Fruit fly (Drosophila melanogaster): ENCODE data around the gene CG1275.

CG1275 gene

dm6 chr3L:2262515-2262944 is 5.3 kb upstream of the CG1275 start, which contains the start of the genes oxt and CG13807 (continued):
- peak; percentile 84 for TF ChIP-seq CG11093 (GFP tag; IDR thresholded peaks at IDR 0.05)
- TF ChIP-seq Mes4 (GFP tag; optimal IDR thresholded peaks at IDR 0.05), result no peak
- TF ChIP-seq Hr78 (GFP tag; optimal IDR thresholded peaks at IDR 0.05), result peak in 1 of 2 experiments; percentile 21
- peak; percentile 94 for TF ChIP-seq HmgZ (tag; optimal IDR thresholded peaks at IDR 0.05)
- peak; percentile 75 for TF ChIP-seq Mad (GFP tag; optimal IDR thresholded peaks at IDR 0.05)
- peak; percentile 89 for TF ChIP-seq CG14710 (tag; optimal IDR thresholded peaks at IDR 0.05)
- peak; percentile 9 for TF ChIP-seq ash1 (GFP tag; optimal IDR thresholded peaks at IDR 0.05)
- TF ChIP-seq cas (GFP tag; IDR thresholded peaks at IDR 0.05), result peak; percentile 49; the same call in 1 of the 2 replicates
- peak; percentile 67 for TF ChIP-seq aop (GFP tag; IDR thresholded peaks at IDR 0.05)
- peak; percentile 67 for TF ChIP-seq Camta (GFP tag; optimal IDR thresholded peaks at IDR 0.05)
- peak; percentile 87 for TF ChIP-seq YL-1 (GFP tag; optimal IDR thresholded peaks at IDR 0.05)
- peak; percentile 23 for TF ChIP-seq tx (GFP tag; optimal IDR thresholded peaks at IDR 0.05)
- peak; percentile 71; the same call in 1 of the 2 replicates for TF ChIP-seq sim (GFP tag; IDR thresholded peaks at IDR 0.05)
- TF ChIP-seq pho (GFP tag; optimal IDR thresholded peaks at IDR 0.05), result peak; percentile 53
- peak; percentile 86 for TF ChIP-seq CG8924 (tag; optimal IDR thresholded peaks at IDR 0.05)
- TF ChIP-seq lola (GFP tag; optimal IDR thresholded peaks at IDR 0.05), result peak in 1 of 3 experiments; percentile 87
- peak; percentile 84 for TF ChIP-seq sens-2 (GFP tag; IDR thresholded peaks at IDR 0.05)
- no peak for TF ChIP-seq CG15011 (GFP tag; optimal IDR thresholded peaks at IDR 0.05)
- peak; percentile 79 for TF ChIP-seq CG2889 (GFP tag; IDR thresholded peaks at IDR 0.05)
- peak; percentile 66 to 93 for TF ChIP-seq dpn (GFP tag; optimal IDR thresholded peaks at IDR 0.05)
- peak; percentile 46 for TF ChIP-seq NC2β (GFP tag; optimal IDR thresholded peaks at IDR 0.05)
- peak; percentile 87 for TF ChIP-seq H15 (GFP tag; IDR thresholded peaks at IDR 0.05)
- peak; percentile 86 for TF ChIP-seq Ssrp (tag; optimal IDR thresholded peaks at IDR 0.05)
- peak; percentile 23 for TF ChIP-seq CTCF (GFP tag; optimal IDR thresholded peaks at IDR 0.05)
- TF ChIP-seq peb (GFP tag; IDR thresholded peaks at IDR 0.05), result peak; percentile 86
- peak; percentile 96 for TF ChIP-seq sens (GFP tag)
- TF ChIP-seq Pdp1 (GFP tag; optimal IDR thresholded peaks at IDR 0.05), result peak; percentile 64 to 77
- no peak for TF ChIP-seq Sox100B (GFP tag; optimal IDR thresholded peaks at IDR 0.05)
- TF ChIP-seq CkIIα-i1 (GFP tag; IDR thresholded peaks at IDR 0.05), result no peak
- TF ChIP-seq CG18764 (GFP tag; optimal IDR thresholded peaks at IDR 0.05), result peak; percentile 68
- peak; percentile 49 for TF ChIP-seq Antp (GFP tag; optimal IDR thresholded peaks at IDR 0.05)
- TF ChIP-seq CG10654 (GFP tag; optimal IDR thresholded peaks at IDR 0.05), result peak; percentile 66
- TF ChIP-seq ken (GFP tag; IDR thresholded peaks at IDR 0.05), result peak; percentile 92
- no peak for TF ChIP-seq usp (GFP tag; optimal IDR thresholded peaks at IDR 0.05)
- no peak for TF ChIP-seq yki (optimal IDR thresholded peaks at IDR 0.05)
- no peak for TF ChIP-seq Deaf1 (tag; optimal IDR thresholded peaks at IDR 0.05)
- no peak for TF ChIP-seq CG1792 (GFP tag; optimal IDR thresholded peaks at IDR 0.05)
- peak; percentile 99 for TF ChIP-seq CG3995 (GFP tag; optimal IDR thresholded peaks at IDR 0.05)
- TF ChIP-seq Aef1 (GFP tag; IDR thresholded peaks at IDR 0.05), result peak; percentile 87
- TF ChIP-seq CG7357 (GFP tag; IDR thresholded peaks at IDR 0.05), result peak; percentile 75
- peak; percentile 58 for TF ChIP-seq HLH54F (GFP tag; optimal IDR thresholded peaks at IDR 0.05)
- TF ChIP-seq CG33213 (GFP tag; optimal IDR thresholded peaks at IDR 0.05), result peak; percentile 73
- TF ChIP-seq CG9727 (GFP tag; optimal IDR thresholded peaks at IDR 0.05), result peak; percentile 89
- peak; percentile 68 for TF ChIP-seq tup (GFP tag; optimal IDR thresholded peaks at IDR 0.05)
- peak; percentile 85 for TF ChIP-seq Drgx (GFP tag; IDR thresholded peaks at IDR 0.05)
- peak; percentile 79 for TF ChIP-seq CG15514 (GFP tag; optimal IDR thresholded peaks at IDR 0.05)
- peak; percentile 66 for TF ChIP-seq ems (GFP tag; optimal IDR thresholded peaks at IDR 0.05)
- peak; percentile 78 for TF ChIP-seq CG10979 (tag; optimal IDR thresholded peaks at IDR 0.05)
- peak; percentile 78 for TF ChIP-seq CG9215 (GFP tag; IDR thresholded peaks at IDR 0.05)
- no peak for TF ChIP-seq Hmx (GFP tag; optimal IDR thresholded peaks at IDR 0.05)
- peak; percentile 84 for TF ChIP-seq croc (GFP tag; conservative IDR thresholded peaks at IDR 0.05)
- peak; percentile 92 for TF ChIP-seq CG11456 (GFP tag; IDR thresholded peaks at IDR 0.05)
- TF ChIP-seq CHES-1-like (GFP tag; optimal IDR thresholded peaks at IDR 0.05), result no peak
